Worm (Caenorhabditis elegans) whole organism, L3 larva: ENCODE data around the gene irld-56.

ENCODE experiments used
- R02D3.7 ChIP-seq: fragments of 150-350 bp; optimal IDR thresholded peaks from 2 replicates; lab custom pipeline; 2014; ENCODE audit warnings: missing biosample characterization, missing genetic modification characterization
- ZK546.5 ChIP-seq: sonication (generic microtip); optimal IDR thresholded peaks from 2 replicates; lab custom pipeline; 2017; ENCODE audit warnings: missing biosample characterization, missing genetic modification characterization
- aly-2 ChIP-seq: fragments of 150-350 bp; optimal IDR thresholded peaks from 2 replicates; lab custom pipeline; 2014; ENCODE audit warnings: missing biosample characterization, missing genetic modification characterization
- ama-1 ChIP-seq: fragments of 150-350 bp; optimal IDR thresholded peaks from 2 replicates; lab custom pipeline; 2018
- ceh-16 ChIP-seq: sonication (generic microtip); optimal IDR thresholded peaks from 2 replicates; lab custom pipeline; 2017; ENCODE audit warnings: missing biosample characterization, missing genetic modification characterization
- ceh-28 ChIP-seq: fragments of 150-350 bp; optimal IDR thresholded peaks from 2 replicates; lab custom pipeline; 2014; ENCODE audit warnings: missing biosample characterization, missing genetic modification reagents, missing genetic modification characterization
- ceh-82 ChIP-seq: fragments of 150-350 bp; optimal IDR thresholded peaks from 2 replicates; lab custom pipeline; 2014; ENCODE audit warnings: missing biosample characterization, missing genetic modification characterization
- ceh-9 ChIP-seq: sonication (generic microtip); optimal IDR thresholded peaks from 2 replicates; lab custom pipeline; 2018; ENCODE audit warnings: missing biosample characterization, missing genetic modification characterization
- egl-27 ChIP-seq: sonication (generic microtip); optimal IDR thresholded peaks from 4 replicates; lab custom pipeline; 2017; ENCODE audit warnings: missing biosample characterization, missing genetic modification reagents, missing genetic modification characterization
- egl-5 ChIP-seq: fragments of 150-350 bp; optimal IDR thresholded peaks from 2 replicates; lab custom pipeline; 2017; ENCODE audit warnings: missing biosample characterization, missing genetic modification reagents, missing genetic modification characterization, inconsistent platforms
- elt-2 ChIP-seq: sonication (generic microtip); optimal IDR thresholded peaks from 2 replicates; lab custom pipeline; 2016; ENCODE audit warnings: missing genetic modification reagents, mild to moderate bottlenecking, missing genetic modification characterization, missing compliant biosample characterization
- elt-3 ChIP-seq, 3 experiments: fragments of 150-350 bp in 1 of 3; sonication (generic microtip) in 2 of 3; optimal IDR thresholded peaks; 2 replicates in 2 of 3; 4 replicates in 1 of 3; lab custom pipeline; 2014 to 2017; ENCODE audit warnings: missing biosample characterization in 3 of 3, missing genetic modification characterization in 3 of 3
- eor-1 ChIP-seq, 2 experiments: fragments of 150-350 bp; optimal IDR thresholded peaks; 2 replicates each; lab custom pipeline; 2014 to 2018; ENCODE audit warnings: missing biosample characterization in 2 of 2, missing genetic modification characterization in 2 of 2
- fkh-10 ChIP-seq: sonication (generic microtip); optimal IDR thresholded peaks from 2 replicates; lab custom pipeline; 2017; ENCODE audit warnings: missing biosample characterization, missing genetic modification reagents, missing genetic modification characterization
- fkh-2 ChIP-seq: fragments of 150-350 bp; optimal IDR thresholded peaks from 2 replicates; lab custom pipeline; 2014; ENCODE audit warnings: missing biosample characterization, missing genetic modification reagents, missing genetic modification characterization
- hmg-11 ChIP-seq: sonication (generic microtip); optimal IDR thresholded peaks from 2 replicates; lab custom pipeline; 2016; ENCODE audit warnings: missing genetic modification characterization, missing compliant biosample characterization
- jun-1 ChIP-seq: fragments of 150-350 bp; optimal IDR thresholded peaks from 2 replicates; lab custom pipeline; 2014; ENCODE audit warnings: missing biosample characterization, missing genetic modification reagents, missing genetic modification characterization
- lin-39 ChIP-seq: fragments of 150-350 bp; optimal IDR thresholded peaks from 2 replicates; lab custom pipeline; 2018; ENCODE audit warnings: missing biosample characterization, missing genetic modification reagents, missing genetic modification characterization
- lsy-12 ChIP-seq: sonication (generic microtip); optimal IDR thresholded peaks from 2 replicates; lab custom pipeline; 2016; ENCODE audit warnings: mild to moderate bottlenecking, missing genetic modification characterization, missing compliant biosample characterization
- mdl-1 ChIP-seq: fragments of 150-350 bp; optimal IDR thresholded peaks from 2 replicates; lab custom pipeline; 2014; ENCODE audit warnings: missing biosample characterization, missing genetic modification characterization
- mml-1 ChIP-seq: fragments of 150-350 bp; sonication (generic microtip); optimal IDR thresholded peaks from 3 replicates; lab custom pipeline; 2014; ENCODE audit warnings: missing biosample characterization, missing genetic modification characterization
- nhr-12 ChIP-seq: fragments of 150-350 bp; optimal IDR thresholded peaks from 2 replicates; lab custom pipeline; 2014; ENCODE audit warnings: missing biosample characterization, missing genetic modification characterization
- nhr-23 ChIP-seq: fragments of 150-350 bp; optimal IDR thresholded peaks from 2 replicates; lab custom pipeline; 2014; ENCODE audit warnings: missing biosample characterization, missing genetic modification reagents, missing genetic modification characterization
- nhr-237 ChIP-seq: fragments of 150-350 bp; optimal IDR thresholded peaks from 2 replicates; lab custom pipeline; 2014; ENCODE audit warnings: missing biosample characterization, missing genetic modification characterization
- nhr-25 ChIP-seq: sonication (generic microtip); optimal IDR thresholded peaks from 2 replicates; lab custom pipeline; 2017; ENCODE audit warnings: missing biosample characterization, missing genetic modification characterization
- nhr-28 ChIP-seq: fragments of 150-350 bp; optimal IDR thresholded peaks from 2 replicates; lab custom pipeline; 2014; ENCODE audit warnings: missing biosample characterization, missing genetic modification characterization
- nhr-67 ChIP-seq: fragments of 150-350 bp; optimal IDR thresholded peaks from 2 replicates; lab custom pipeline; 2014; ENCODE audit warnings: missing biosample characterization, missing genetic modification characterization
- nhr-76 ChIP-seq: fragments of 150-350 bp; sonication (generic microtip); optimal IDR thresholded peaks from 5 replicates; lab custom pipeline; 2014; ENCODE audit warnings: missing biosample characterization, missing genetic modification characterization
- nhr-77 ChIP-seq: fragments of 150-350 bp; optimal IDR thresholded peaks from 2 replicates; lab custom pipeline; 2014; ENCODE audit warnings: missing biosample characterization, missing genetic modification characterization
- pha-4 ChIP-seq: fragments of 150-350 bp; optimal IDR thresholded peaks from 2 replicates; lab custom pipeline; 2014; ENCODE audit warnings: missing biosample characterization, missing genetic modification reagents, missing genetic modification characterization
- pqm-1 ChIP-seq: fragments of 150-350 bp; optimal IDR thresholded peaks from 2 replicates; lab custom pipeline; 2017; ENCODE audit warnings: missing biosample characterization, missing genetic modification characterization, inconsistent platforms
- sea-2 ChIP-seq: fragments of 150-350 bp; sonication (generic microtip); optimal IDR thresholded peaks from 4 replicates; lab custom pipeline; 2014; ENCODE audit warnings: missing biosample characterization, missing genetic modification reagents, missing genetic modification characterization
- skn-1 ChIP-seq: fragments of 150-350 bp; optimal IDR thresholded peaks from 2 replicates; lab custom pipeline; 2014; ENCODE audit warnings: missing biosample characterization, missing genetic modification characterization
- snpc-4 ChIP-seq: fragments of 150-350 bp; optimal IDR thresholded peaks from 2 replicates; lab custom pipeline; 2014; ENCODE audit warnings: missing biosample characterization, missing genetic modification characterization
- tbx-2 ChIP-seq: sonication (generic microtip); optimal IDR thresholded peaks from 2 replicates; lab custom pipeline; 2016; ENCODE audit warnings: mild to moderate bottlenecking, missing genetic modification characterization, missing compliant biosample characterization
- unc-39 ChIP-seq: sonication (generic microtip); optimal IDR thresholded peaks from 4 replicates; lab custom pipeline; 2017; ENCODE audit warnings: missing biosample characterization, missing genetic modification characterization
- ztf-11 ChIP-seq: fragments of 150-350 bp; optimal IDR thresholded peaks from 2 replicates; lab custom pipeline; 2014; ENCODE audit warnings: missing biosample characterization, missing genetic modification characterization
- ztf-4 ChIP-seq: fragments of 150-350 bp; optimal IDR thresholded peaks from 2 replicates; lab custom pipeline; 2014; ENCODE audit warnings: missing biosample characterization, missing genetic modification characterization

irld-56 gene

ce11 chrIV:14019883-14020282 lies at the start of gene irld-56, which contains the start of gene irld-55:
TSS of gene irld-56 (minus strand) at chrIV:14019983.
TSS of gene irld-55 (plus strand) at chrIV:14020198.
- TF ChIP-seq nhr-25 (tag; lab: Kevin White, UChicago) (no peak), fkh-10 (no peak), ceh-82 (tag; lab: Kevin White, UChicago) (no peak), snpc-4 (tag; lab: Kevin White, UChicago) (no peak), tbx-2 (tag; lab: Kevin White, UChicago) (no peak), nhr-237 (no peak), egl-27 (tag; lab: Kevin White, UChicago) (no peak), ZK546.5 (tag; lab: Kevin White, UChicago) (no peak), nhr-23 (tag; lab: Kevin White, UChicago) (no peak)

ce11 chrIV:14066403-14066802 lies 46.6 kb upstream of the irld-56 start:
- TF ChIP-seq lin-39 = no peak
- no peak for TF ChIP-seq ztf-4
- TF ChIP-seq ama-1 = no peak
- TF ChIP-seq ztf-11 = no peak
- TF ChIP-seq jun-1 (tag; lab: Kevin White, UChicago) = no peak
- no peak for TF ChIP-seq mdl-1 (tag; lab: Kevin White, UChicago)
- TF ChIP-seq nhr-67 (tag; lab: Kevin White, UChicago) = no peak
- TF ChIP-seq eor-1 (tag; optimal IDR thresholded peaks at IDR 0.05; lab: Kevin White, UChicago) = no peak
- no peak for TF ChIP-seq elt-3 (tag; optimal IDR thresholded peaks at IDR 0.05; lab: Kevin White, UChicago)
- TF ChIP-seq ZK546.5 (tag; lab: Kevin White, UChicago) = no peak
- TF ChIP-seq skn-1 = no peak
- no peak for TF ChIP-seq ceh-9 (tag; lab: Kevin White, UChicago)
- TF ChIP-seq, all 47 proteins: peak for 0

ce11 chrIV:14060612-14061011 lies 40.8 kb upstream of the irld-56 start, which contains the start of gene Y37A1B.4:
TSS of gene Y37A1B.4 (minus strand) at chrIV:14060712.
- no peak for TF ChIP-seq egl-27 (tag; lab: Kevin White, UChicago)
- no peak for TF ChIP-seq ztf-11
- no peak for TF ChIP-seq ceh-9 (tag; lab: Kevin White, UChicago)
- no peak for TF ChIP-seq nhr-237
- TF ChIP-seq eor-1 (tag; optimal IDR thresholded peaks at IDR 0.05; lab: Kevin White, UChicago) = no peak
- no peak for TF ChIP-seq nhr-28 (tag; lab: Kevin White, UChicago)
- no peak for TF ChIP-seq snpc-4 (tag; lab: Kevin White, UChicago)
- no peak for TF ChIP-seq ama-1
- TF ChIP-seq ceh-16 (tag; lab: Kevin White, UChicago) = no peak
- no peak for TF ChIP-seq nhr-77 (tag; lab: Kevin White, UChicago)
- TF ChIP-seq fkh-2 (tag; lab: Kevin White, UChicago) = no peak
- TF ChIP-seq R02D3.7 = no peak
- TF ChIP-seq nhr-25 (tag; lab: Kevin White, UChicago) = no peak
- no peak for TF ChIP-seq ZK546.5 (tag; lab: Kevin White, UChicago)
- no peak for TF ChIP-seq mdl-1 (tag; lab: Kevin White, UChicago)
- no peak for TF ChIP-seq pqm-1
- no peak for TF ChIP-seq nhr-76 (tag; lab: Kevin White, UChicago)
- no peak for TF ChIP-seq elt-3 (tag; optimal IDR thresholded peaks at IDR 0.05; lab: Kevin White, UChicago)
- TF ChIP-seq sea-2 (GFP tag; lab: Kevin White, UChicago) = no peak
- no peak for TF ChIP-seq unc-39

- TF ChIP-seq egl-5 (tag; lab: Kevin White, UChicago) (no peak), egl-27 (tag; lab: Kevin White, UChicago) (no peak)
- TF ChIP-seq, all 47 proteins: peak for 0
Observed at ce11 chrIV:14050900-14051299, 31.1 kb upstream of the irld-56 start, which contains the start of gene semo-1. TSS of gene semo-1 (plus strand) at chrIV:14051200.

- no peak for TF ChIP-seq egl-5 (tag; lab: Kevin White, UChicago)
- no peak for TF ChIP-seq lsy-12
- TF ChIP-seq ceh-9 (tag; lab: Kevin White, UChicago) = no peak
- no peak for TF ChIP-seq nhr-77 (tag; lab: Kevin White, UChicago)
- no peak for TF ChIP-seq pha-4
- TF ChIP-seq mml-1 (tag; lab: Kevin White, UChicago) = no peak
- no peak for TF ChIP-seq snpc-4 (tag; lab: Kevin White, UChicago)
- TF ChIP-seq elt-3 (tag; optimal IDR thresholded peaks at IDR 0.05; lab: Kevin White, UChicago) = peak in 2 of 3 experiments; percentile 65 to 77
- TF ChIP-seq ceh-28 (tag; lab: Kevin White, UChicago) = no peak
- no peak for TF ChIP-seq aly-2 (tag; lab: Kevin White, UChicago)
- no peak for TF ChIP-seq lin-39
- TF ChIP-seq pqm-1 = peak; percentile 71
- peak; percentile 81 for TF ChIP-seq elt-2 (tag; lab: Kevin White, UChicago)
- TF ChIP-seq jun-1 (tag; lab: Kevin White, UChicago) = peak; percentile 39
- TF ChIP-seq mdl-1 (tag; lab: Kevin White, UChicago) = no peak
- peak; percentile 61 for TF ChIP-seq skn-1
- TF ChIP-seq nhr-12 (tag; lab: Kevin White, UChicago) = no peak
- TF ChIP-seq R02D3.7 = no peak
- TF ChIP-seq eor-1 (tag; optimal IDR thresholded peaks at IDR 0.05; lab: Kevin White, UChicago) = no peak
- TF ChIP-seq nhr-25 (tag; lab: Kevin White, UChicago) = no peak
- no peak for TF ChIP-seq hmg-11 (tag; lab: Kevin White, UChicago)
- TF ChIP-seq nhr-28 (tag; lab: Kevin White, UChicago) = no peak
- no peak for TF ChIP-seq ceh-82 (tag; lab: Kevin White, UChicago)
- TF ChIP-seq egl-27 (tag; lab: Kevin White, UChicago) = no peak
- TF ChIP-seq nhr-67 (tag; lab: Kevin White, UChicago) = no peak
- no peak for TF ChIP-seq nhr-76 (tag; lab: Kevin White, UChicago)
- TF ChIP-seq ZK546.5 (tag; lab: Kevin White, UChicago) = no peak
- TF ChIP-seq fkh-10 = no peak
- no peak for TF ChIP-seq unc-39
- TF ChIP-seq fkh-2 (tag; lab: Kevin White, UChicago) = no peak
- TF ChIP-seq, all 47 proteins: peak for 5
Observed at ce11 chrIV:14050442-14050841, 30.7 kb upstream of the irld-56 start.
